Fruit fly (Drosophila melanogaster): ENCODE measurements around the gene loj.

- TF ChIP-seq usp (GFP tag; optimal IDR thresholded peaks at IDR 0.05) (no peak), Dll (optimal IDR thresholded peaks at IDR 0.05) (no peak)
Observed at dm6 chr3L:6136691-6137090, 41.9 kb downstream of the loj start, which contains the start of gene Lcp65Af.
